Worm (Caenorhabditis elegans) whole organism, late embryonic: ENCODE results near the gene T05H10.1.

Source experiments
- C08G9.2 ChIP-seq: sonication (generic microtip); optimal IDR thresholded peaks from 2 replicates; lab custom pipeline; 2016; ENCODE audit warnings: mild to moderate bottlenecking, missing genetic modification characterization, moderate library complexity, missing compliant biosample characterization
- F13H6.1 ChIP-seq: sonication (generic microtip); optimal IDR thresholded peaks from 2 replicates; lab custom pipeline; 2016; ENCODE audit warnings: missing genetic modification characterization, missing compliant biosample characterization
- K09A11.1 ChIP-seq: sonication (generic microtip); optimal IDR thresholded peaks from 2 replicates; lab custom pipeline; 2017; ENCODE audit warnings: antibody characterized with exemption, mild to moderate bottlenecking, missing genetic modification characterization, missing compliant biosample characterization; ENCODE audit not compliant: insufficient read depth
- T23F11.4 ChIP-seq: fragments of 200-800 bp; sonication (Bioruptor generic); optimal IDR thresholded peaks from 2 replicates; lab custom pipeline; 2018; ENCODE audit warnings: mild to moderate bottlenecking, missing genetic modification characterization, missing compliant biosample characterization
- Y22D7AL.16 ChIP-seq: sonication (generic microtip); optimal IDR thresholded peaks from 2 replicates; lab custom pipeline; 2016; ENCODE audit warnings: missing genetic modification characterization, missing compliant biosample characterization
- ahr-1 ChIP-seq: sonication (generic microtip); optimal IDR thresholded peaks from 2 replicates; lab custom pipeline; 2016; ENCODE audit warnings: missing genetic modification characterization, missing compliant biosample characterization
- ama-1 ChIP-seq: fragments of 150-350 bp; optimal IDR thresholded peaks from 2 replicates; lab custom pipeline; 2014
- ceh-14 ChIP-seq: sonication (generic microtip); optimal IDR thresholded peaks from 2 replicates; lab custom pipeline; 2016; ENCODE audit warnings: missing genotype, missing genetic modification characterization, missing compliant biosample characterization
- ceh-19 ChIP-seq: fragments of 200-800 bp; sonication (Bioruptor generic); optimal IDR thresholded peaks from 2 replicates; lab custom pipeline; 2018; ENCODE audit warnings: mild to moderate bottlenecking, missing genetic modification characterization, missing compliant biosample characterization
- ceh-22 ChIP-seq: sonication (generic microtip); optimal IDR thresholded peaks from 2 replicates; lab custom pipeline; 2017; ENCODE audit warnings: missing biosample characterization, missing genetic modification characterization
- ceh-24 ChIP-seq: sonication (generic microtip); optimal IDR thresholded peaks from 2 replicates; lab custom pipeline; 2016; ENCODE audit warnings: mild to moderate bottlenecking, missing genetic modification characterization, missing compliant biosample characterization
- ceh-30 ChIP-seq: fragments of 150-350 bp; optimal IDR thresholded peaks from 2 replicates; lab custom pipeline; 2014; ENCODE audit warnings: missing biosample characterization, missing genetic modification characterization
- ceh-31 ChIP-seq: sonication (generic microtip); optimal IDR thresholded peaks from 2 replicates; lab custom pipeline; 2016; ENCODE audit warnings: missing genetic modification characterization, missing compliant biosample characterization
- ceh-34 ChIP-seq: sonication (generic microtip); optimal IDR thresholded peaks from 2 replicates; lab custom pipeline; 2016; ENCODE audit warnings: mild to moderate bottlenecking, missing genetic modification characterization, missing compliant biosample characterization
- ceh-9 ChIP-seq: sonication (generic microtip); optimal IDR thresholded peaks from 2 replicates; lab custom pipeline; 2016; ENCODE audit warnings: mild to moderate bottlenecking, missing genetic modification characterization, inconsistent platforms, missing compliant biosample characterization
- che-1 ChIP-seq: sonication (generic microtip); optimal IDR thresholded peaks from 2 replicates; lab custom pipeline; 2016; ENCODE audit warnings: mild to moderate bottlenecking, missing genetic modification characterization, missing compliant biosample characterization
- elt-2 ChIP-seq: sonication (generic microtip); optimal IDR thresholded peaks from 2 replicates; lab custom pipeline; 2016; ENCODE audit warnings: missing genetic modification reagents, missing genetic modification characterization, missing compliant biosample characterization
- ets-4 ChIP-seq: sonication (generic microtip); optimal IDR thresholded peaks from 2 replicates; lab custom pipeline; 2016; ENCODE audit warnings: missing genetic modification characterization, missing compliant biosample characterization
- eyg-1 ChIP-seq: sonication (generic microtip); optimal IDR thresholded peaks from 2 replicates; lab custom pipeline; 2016; ENCODE audit warnings: missing genotype, missing genetic modification characterization, missing compliant biosample characterization
- fax-1 ChIP-seq: sonication (generic microtip); optimal IDR thresholded peaks from 2 replicates; lab custom pipeline; 2016; ENCODE audit warnings: missing genotype, missing genetic modification characterization, missing compliant biosample characterization
- fkh-10 ChIP-seq: fragments of 150-350 bp; optimal IDR thresholded peaks from 2 replicates; lab custom pipeline; 2014; ENCODE audit warnings: missing biosample characterization, missing genetic modification reagents, missing genetic modification characterization
- gmeb-2 ChIP-seq: sonication (generic microtip); optimal IDR thresholded peaks from 2 replicates; lab custom pipeline; 2016; ENCODE audit warnings: missing genetic modification characterization, inconsistent platforms, missing compliant biosample characterization
- hlh-15 ChIP-seq: sonication (generic microtip); optimal IDR thresholded peaks from 2 replicates; lab custom pipeline; 2016; ENCODE audit warnings: missing genetic modification characterization, missing compliant biosample characterization
- hlh-6 ChIP-seq: sonication (generic microtip); optimal IDR thresholded peaks from 2 replicates; lab custom pipeline; 2016; ENCODE audit warnings: missing genotype, missing genetic modification characterization, missing compliant biosample characterization
- lin-11 ChIP-seq: fragments of 200-800 bp; sonication (Bioruptor generic); optimal IDR thresholded peaks from 2 replicates; lab custom pipeline; 2018; ENCODE audit warnings: mild to moderate bottlenecking, missing genetic modification characterization, missing compliant biosample characterization
- nhr-232 ChIP-seq: sonication (generic microtip); optimal IDR thresholded peaks from 2 replicates; lab custom pipeline; 2016; ENCODE audit warnings: missing genetic modification characterization, missing compliant biosample characterization
- npax-4 ChIP-seq: sonication (generic microtip); optimal IDR thresholded peaks from 2 replicates; lab custom pipeline; 2016; ENCODE audit warnings: missing genetic modification characterization, missing compliant biosample characterization
- odd-2 ChIP-seq: sonication (generic microtip); optimal IDR thresholded peaks from 2 replicates; lab custom pipeline; 2017; ENCODE audit warnings: antibody characterized with exemption, mild to moderate bottlenecking, missing genetic modification characterization, missing compliant biosample characterization
- pat-9 ChIP-seq: fragments of 200-800 bp; sonication (Bioruptor generic); optimal IDR thresholded peaks from 2 replicates; lab custom pipeline; 2018; ENCODE audit warnings: mild to moderate bottlenecking, missing genetic modification characterization, moderate library complexity, missing compliant biosample characterization
- pax-1 ChIP-seq: fragments of 150-350 bp; optimal IDR thresholded peaks from 2 replicates; lab custom pipeline; 2014; ENCODE audit warnings: missing biosample characterization, missing genetic modification characterization
- pha-2 ChIP-seq: sonication (generic microtip); optimal IDR thresholded peaks from 2 replicates; lab custom pipeline; 2017; ENCODE audit warnings: mild to moderate bottlenecking, missing genetic modification characterization, missing compliant biosample characterization
- pqm-1 ChIP-seq: sonication (generic microtip); optimal IDR thresholded peaks from 2 replicates; lab custom pipeline; 2016; ENCODE audit warnings: missing genetic modification characterization, missing compliant biosample characterization
- ref-2 ChIP-seq: sonication (generic microtip); optimal IDR thresholded peaks from 2 replicates; lab custom pipeline; 2016; ENCODE audit warnings: missing genetic modification characterization, missing compliant biosample characterization
- rnt-1 ChIP-seq: sonication (generic microtip); optimal IDR thresholded peaks from 2 replicates; lab custom pipeline; 2016; ENCODE audit warnings: missing genetic modification characterization, missing compliant biosample characterization
- sdc-2 ChIP-seq: sonication (generic microtip); optimal IDR thresholded peaks from 2 replicates; lab custom pipeline; 2016; ENCODE audit warnings: missing genotype, missing genetic modification characterization, missing compliant biosample characterization
- sox-2 ChIP-seq: fragments of 200-800 bp; sonication (Bioruptor generic); IDR thresholded peaks from 2 replicates; pipeline ENCODE4 v1.3.6; 2022; ENCODE audit warnings: missing genetic modification reagents, missing genetic modification characterization, missing compliant biosample characterization
- sox-4 ChIP-seq: sonication (generic microtip); optimal IDR thresholded peaks from 2 replicates; lab custom pipeline; 2017; ENCODE audit warnings: mild to moderate bottlenecking, missing genetic modification characterization, inconsistent platforms, missing compliant biosample characterization
- tbx-2 ChIP-seq: sonication (generic microtip); optimal IDR thresholded peaks from 2 replicates; lab custom pipeline; 2016; ENCODE audit warnings: missing genetic modification characterization, missing compliant biosample characterization
- tbx-7 ChIP-seq: sonication (generic microtip); optimal IDR thresholded peaks from 2 replicates; lab custom pipeline; 2016; ENCODE audit warnings: missing genotype, missing genetic modification characterization, missing compliant biosample characterization
- ttx-3 ChIP-seq: sonication (generic microtip); optimal IDR thresholded peaks from 2 replicates; lab custom pipeline; 2016; ENCODE audit warnings: missing genetic modification reagents, missing genetic modification characterization, missing compliant biosample characterization
- unc-42 ChIP-seq: sonication (generic microtip); optimal IDR thresholded peaks from 2 replicates; lab custom pipeline; 2016; ENCODE audit warnings: missing genotype, missing genetic modification characterization, missing compliant biosample characterization
- zip-5 ChIP-seq: sonication (generic microtip); optimal IDR thresholded peaks from 2 replicates; lab custom pipeline; 2016; ENCODE audit warnings: missing genetic modification characterization, missing compliant biosample characterization

T05H10.1 gene

ce11 chrII:8017380-8017779 is 25.0 kb upstream of the T05H10.1 start, which contains the start of gene zyg-11:
TSS of gene zyg-11 (plus strand) at chrII:8017680.
- TF ChIP-seq Y22D7AL.16 (tag; lab: Kevin White, UChicago) (no peak), elt-2 (tag; lab: Kevin White, UChicago) (no peak), ceh-14 (tag; lab: Kevin White, UChicago) (no peak), ttx-3 (tag; lab: Kevin White, UChicago) (no peak), pax-1 (tag; lab: Kevin White, UChicago) (no peak), unc-42 (tag; lab: Kevin White, UChicago) (no peak), ceh-19 (GFP tag; lab: Kevin White, UChicago) (no peak), zip-5 (tag; lab: Kevin White, UChicago) (no peak), pat-9 (no peak), sdc-2 (tag; lab: Kevin White, UChicago) (no peak), npax-4 (no peak), T23F11.4 (GFP tag; lab: Kevin White, UChicago) (no peak), pqm-1 (no peak), ceh-22 (tag; lab: Kevin White, UChicago) (no peak), fax-1 (tag; lab: Kevin White, UChicago) (no peak), che-1 (tag; lab: Kevin White, UChicago) (no peak), rnt-1 (no peak), ref-2 (tag; lab: Kevin White, UChicago) (no peak), sox-2 (no peak)
- TF ChIP-seq, all 69 proteins: peak for 0

ce11 chrII:8020580-8021044 is 21.8 kb upstream of the T05H10.1 start:
- TF ChIP-seq ttx-3 (tag; lab: Kevin White, UChicago) (no peak), K09A11.1 (tag; lab: Kevin White, UChicago) (no peak), pha-2 (tag; lab: Kevin White, UChicago) (no peak), tbx-2 (tag; lab: Kevin White, UChicago) (no peak), zip-5 (tag; lab: Kevin White, UChicago) (no peak), ceh-34 (tag; lab: Kevin White, UChicago) (no peak), sox-2 (no peak), gmeb-2 (no peak), eyg-1 (tag; lab: Kevin White, UChicago) (no peak), fkh-10 (no peak), rnt-1 (no peak), hlh-15 (tag; lab: Kevin White, UChicago) (no peak), ceh-9 (tag; lab: Kevin White, UChicago) (no peak), unc-42 (tag; lab: Kevin White, UChicago) (no peak), C08G9.2 (tag; lab: Kevin White, UChicago) (no peak), ets-4 (tag; lab: Kevin White, UChicago) (no peak)

- no peak for TF ChIP-seq T23F11.4 (GFP tag; lab: Kevin White, UChicago)
- TF ChIP-seq elt-2 (tag; lab: Kevin White, UChicago), result no peak
- no peak for TF ChIP-seq ahr-1 (tag; lab: Kevin White, UChicago)
- TF ChIP-seq sox-4, result no peak
- no peak for TF ChIP-seq C08G9.2 (tag; lab: Kevin White, UChicago)
- no peak for TF ChIP-seq ttx-3 (tag; lab: Kevin White, UChicago)
- no peak for TF ChIP-seq odd-2
- no peak for TF ChIP-seq tbx-7
- no peak for TF ChIP-seq che-1 (tag; lab: Kevin White, UChicago)
- no peak for TF ChIP-seq nhr-232
These were observed 19.9 kb upstream of the T05H10.1 start, which contains the start of gene hda-2 for ce11 chrII:8022461-8022860. TSS of gene hda-2 (minus strand) at chrII:8022561.

- TF ChIP-seq C08G9.2 (tag; lab: Kevin White, UChicago), result no peak
- TF ChIP-seq ceh-24 (tag; lab: Kevin White, UChicago), result no peak
- no peak for TF ChIP-seq npax-4
- no peak for TF ChIP-seq rnt-1
- TF ChIP-seq F13H6.1 (tag; lab: Kevin White, UChicago), result no peak
- no peak for TF ChIP-seq ama-1
- TF ChIP-seq unc-42 (tag; lab: Kevin White, UChicago), result no peak
- no peak for TF ChIP-seq ceh-30 (tag; lab: Kevin White, UChicago)
- TF ChIP-seq hlh-6 (tag; lab: Kevin White, UChicago), result no peak
- TF ChIP-seq ceh-31 (tag; lab: Kevin White, UChicago), result no peak
- TF ChIP-seq pha-2 (tag; lab: Kevin White, UChicago), result no peak
- TF ChIP-seq fax-1 (tag; lab: Kevin White, UChicago), result no peak
- TF ChIP-seq lin-11 (tag; lab: Kevin White, UChicago), result no peak
These were observed 14.7 kb upstream of the T05H10.1 start, which contains the start of gene swsn-7 for ce11 chrII:8027663-8028062. TSS of gene swsn-7 (minus strand) at chrII:8027763.
